Fruit fly (Drosophila melanogaster): Measurements from ENCODE around the gene ABCB7.

ABCB7 gene

DNA sequence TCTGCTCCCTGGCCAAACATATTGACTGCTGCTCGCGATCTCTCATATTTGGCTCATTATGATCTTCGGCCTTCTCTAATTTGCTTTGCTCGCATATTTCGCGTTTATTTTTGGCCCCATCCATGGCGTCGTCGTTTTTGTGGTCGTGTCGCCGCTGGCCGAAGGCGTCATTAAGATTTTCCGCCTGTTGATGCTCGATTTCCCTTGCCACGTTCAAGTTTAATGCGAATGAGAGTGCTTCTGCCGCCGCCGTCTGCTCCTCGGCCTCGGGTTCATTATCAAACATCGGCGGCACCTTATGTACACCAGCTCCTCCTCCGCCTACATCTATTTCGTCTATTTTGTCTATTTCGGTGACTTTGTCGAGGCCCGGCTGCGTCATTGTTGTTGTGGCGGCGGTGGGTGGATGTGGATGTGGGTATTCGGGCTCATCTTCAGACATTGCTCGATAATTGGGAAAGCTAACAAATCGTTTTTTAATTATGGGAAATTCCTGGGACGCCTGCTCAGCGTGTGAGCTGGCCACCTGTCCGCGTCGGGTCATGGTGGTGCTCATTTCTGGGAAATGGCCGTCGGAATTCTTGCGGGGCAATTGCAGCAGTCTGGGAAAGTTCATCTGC lies 3.6 kb upstream of the ABCB7 start:
- TF ChIP-seq CrebA (GFP tag; optimal IDR thresholded peaks at IDR 0.05; ENCODE audit: borderline replicate concordance) (no peak), dl (GFP tag; optimal IDR thresholded peaks at IDR 0.05; ENCODE audit: insufficient read depth in 1 of 2, partially characterized antibody in 2 of 2) (no peak), Sp1 (GFP tag; optimal IDR thresholded peaks at IDR 0.05) (no peak), woc (GFP tag; optimal IDR thresholded peaks at IDR 0.05) (no peak), Dif (GFP tag; optimal IDR thresholded peaks at IDR 0.05; ENCODE audit: partially characterized antibody) (no peak)

DNA sequence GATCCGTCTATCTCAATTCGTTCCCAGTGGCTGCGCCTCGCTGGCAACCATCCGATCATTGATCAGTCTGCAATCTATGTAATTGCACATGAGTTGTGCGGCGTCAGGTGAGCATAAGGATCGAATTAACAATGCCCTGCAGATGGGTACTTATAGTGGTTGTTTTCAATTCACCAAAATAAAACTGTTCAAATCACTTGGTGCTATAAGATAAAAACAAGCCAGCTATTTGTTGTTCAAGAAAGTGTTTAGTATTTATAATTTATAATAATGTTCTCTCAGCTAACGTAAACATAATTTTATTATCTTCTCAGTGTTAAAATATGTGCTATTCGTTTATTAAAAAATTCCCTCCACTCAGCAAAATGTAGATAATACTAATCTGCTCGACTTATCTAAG lies 2.5 kb upstream of the ABCB7 start, which contains the start of gene CG12105:
CG12105 (minus strand) TSS at position 101 of the 400 bp plus-strand sequence.
- TF ChIP-seq rgr (GFP tag; optimal IDR thresholded peaks at IDR 0.05) (no peak), Dfd (GFP tag; optimal IDR thresholded peaks at IDR 0.05) (no peak), N (GFP tag; optimal IDR thresholded peaks at IDR 0.05) (no peak), fru (GFP tag; optimal IDR thresholded peaks at IDR 0.05) (no peak), psq (GFP tag; optimal IDR thresholded peaks at IDR 0.05) (no peak), usp (GFP tag; optimal IDR thresholded peaks at IDR 0.05) (no peak), Vsx2 (GFP tag; optimal IDR thresholded peaks at IDR 0.05; ENCODE audit: partially characterized antibody) (no peak)

DNA sequence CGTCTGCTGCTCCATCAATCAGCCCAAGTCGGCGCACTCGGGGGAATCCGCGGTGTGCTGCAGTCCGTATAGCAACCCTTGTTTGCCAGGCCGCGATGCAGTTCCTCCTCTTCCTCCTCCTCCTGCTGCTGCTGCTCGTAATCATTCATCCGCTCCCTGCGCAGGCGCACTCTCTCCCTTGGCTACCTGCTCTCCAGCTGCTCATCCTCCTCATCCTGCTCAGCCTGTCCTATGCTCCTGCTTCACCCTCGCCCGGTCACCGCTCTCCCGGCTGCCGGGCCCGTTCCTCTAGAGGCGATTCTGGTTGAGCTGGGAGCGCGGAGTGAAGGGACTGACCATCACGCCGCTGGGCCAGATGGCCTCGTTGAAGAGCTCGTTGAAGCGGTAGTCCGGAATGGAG lies 8.7 kb downstream of the ABCB7 start:
- TF ChIP-seq tai (GFP tag; optimal IDR thresholded peaks at IDR 0.05) (no peak), woc (GFP tag; optimal IDR thresholded peaks at IDR 0.05) (no peak), Vsx2 (GFP tag; optimal IDR thresholded peaks at IDR 0.05; ENCODE audit: partially characterized antibody) (peak; percentile 15)

DNA sequence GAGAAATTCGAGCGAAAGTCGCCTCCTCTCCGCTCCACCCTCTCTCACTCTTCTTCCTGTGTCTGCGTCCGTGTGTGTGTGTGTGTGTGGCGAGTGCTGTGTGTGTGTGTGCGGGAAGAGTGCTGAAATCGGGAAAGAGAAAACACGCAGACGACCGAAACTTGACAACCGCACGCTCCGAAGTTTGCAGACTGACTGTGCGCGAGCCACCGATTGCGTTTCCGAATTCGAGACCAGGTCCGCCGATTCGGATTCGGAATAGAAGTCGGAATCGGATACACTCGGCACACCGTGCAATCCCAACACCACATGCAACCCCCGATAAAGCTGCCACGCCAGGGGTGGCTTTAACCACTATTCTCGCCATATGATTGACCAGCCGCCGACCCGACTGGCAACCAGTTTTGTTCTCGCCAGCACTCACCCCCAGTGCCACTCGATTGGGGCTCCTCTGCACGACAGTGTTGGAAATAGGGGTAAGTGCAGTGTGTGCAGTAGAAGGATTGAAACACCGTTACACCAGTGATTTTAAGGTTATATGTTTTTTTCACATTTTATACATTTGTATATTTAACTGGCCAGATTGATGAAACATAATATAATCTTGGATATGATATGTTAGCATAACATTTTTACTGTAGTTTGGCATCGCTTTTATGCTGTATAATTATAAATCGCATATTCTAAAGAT lies 10.1 kb downstream of the ABCB7 start, which contains the start of gene CG13928:
CG13928 (minus strand) TSS at position 202 of the 691 bp plus-strand sequence.
- TF ChIP-seq Vsx2 (GFP tag; optimal IDR thresholded peaks at IDR 0.05; ENCODE audit: partially characterized antibody) (peak; percentile 58), OdsH (GFP tag; optimal IDR thresholded peaks at IDR 0.05) (no peak), Rel (GFP tag; optimal IDR thresholded peaks at IDR 0.05) (no peak), Rel (tag; optimal IDR thresholded peaks at IDR 0.05) (no peak), Dif (GFP tag; optimal IDR thresholded peaks at IDR 0.05; ENCODE audit: partially characterized antibody) (peak; percentile 16)

DNA sequence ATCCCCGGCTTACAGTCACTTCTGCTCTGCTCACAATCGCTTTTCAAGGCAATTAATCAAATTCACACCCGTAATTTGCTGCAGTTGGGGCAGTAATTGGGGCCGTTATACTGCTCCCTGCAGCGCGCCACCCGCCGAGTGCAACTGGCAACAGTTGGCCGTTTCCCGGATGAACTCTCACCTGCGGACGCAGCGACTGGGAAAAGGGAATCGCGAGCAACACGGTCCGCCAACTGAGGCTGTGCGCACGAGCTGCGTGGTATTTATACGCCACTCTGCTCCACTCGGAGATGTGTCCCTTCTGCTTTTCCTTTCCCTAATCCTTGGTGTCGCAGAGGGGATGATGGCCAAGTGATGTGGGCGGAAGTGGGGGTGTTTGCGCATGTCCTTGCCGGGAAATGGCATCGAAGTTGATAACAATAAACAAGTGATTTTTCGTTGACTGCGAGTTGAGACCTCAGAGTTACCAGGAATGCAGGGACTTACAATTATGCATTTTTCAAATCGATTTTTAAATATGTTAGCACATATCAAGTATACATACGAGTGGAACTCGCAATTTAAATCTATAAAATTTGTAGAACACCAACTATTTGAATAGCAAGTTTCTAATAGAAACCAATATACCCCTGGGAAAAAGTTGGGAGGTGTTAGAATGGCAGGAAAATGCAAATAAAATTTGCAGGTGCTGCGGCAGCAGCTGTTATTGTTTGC lies 11.0 kb downstream of the ABCB7 start, which contains the start of gene GC:
GC (minus strand) TSS at position 238 of the 714 bp plus-strand sequence.
- no peak for TF ChIP-seq Abd-B (GFP tag; optimal IDR thresholded peaks at IDR 0.05)
- TF ChIP-seq Jra (GFP tag; optimal IDR thresholded peaks at IDR 0.05) = no peak
- peak; percentile 9 for TF ChIP-seq rgr (GFP tag; optimal IDR thresholded peaks at IDR 0.05)
- peak; percentile 6 for TF ChIP-seq OdsH (GFP tag; optimal IDR thresholded peaks at IDR 0.05)
- TF ChIP-seq Vsx2 (GFP tag; optimal IDR thresholded peaks at IDR 0.05; ENCODE audit: partially characterized antibody) = peak; percentile 41
- TF ChIP-seq HLH106 (tag; optimal IDR thresholded peaks at IDR 0.05) = no peak
- peak; percentile 43 for TF ChIP-seq ey (GFP tag; optimal IDR thresholded peaks at IDR 0.05)
- TF ChIP-seq Dif (GFP tag; optimal IDR thresholded peaks at IDR 0.05; ENCODE audit: partially characterized antibody) = peak; percentile 29
- TF ChIP-seq br (GFP tag; optimal IDR thresholded peaks at IDR 0.05) = no peak
- no peak for TF ChIP-seq lola (GFP tag; optimal IDR thresholded peaks at IDR 0.05)
- peak in 1 of 2 experiments; percentile 17 for TF ChIP-seq foxo (GFP tag; optimal IDR thresholded peaks at IDR 0.05)

DNA sequence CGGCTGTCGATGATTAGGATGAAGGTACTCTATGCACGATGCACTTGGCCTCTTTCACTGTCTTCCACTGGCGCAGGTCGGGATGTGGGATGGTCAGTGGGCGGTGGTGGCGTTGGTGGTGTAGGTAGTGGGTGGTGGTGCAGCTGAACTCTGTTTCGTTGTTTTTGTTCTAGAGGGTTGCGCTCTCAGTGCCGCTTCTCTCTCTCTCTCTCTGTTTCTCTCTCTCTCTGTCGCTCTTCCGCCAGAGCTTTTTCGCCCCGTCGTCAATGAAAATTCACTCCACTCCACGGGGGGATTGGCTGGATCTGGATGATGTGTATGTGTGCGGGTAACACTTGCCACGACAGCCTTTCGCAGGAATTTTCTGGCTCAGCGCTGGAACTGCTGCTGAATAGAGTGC lies 18.7 kb downstream of the ABCB7 start:
- no peak for TF ChIP-seq fru (GFP tag; optimal IDR thresholded peaks at IDR 0.05)
- TF ChIP-seq Abd-B (GFP tag; optimal IDR thresholded peaks at IDR 0.05) = no peak
- TF ChIP-seq Dif (GFP tag; optimal IDR thresholded peaks at IDR 0.05; ENCODE audit: partially characterized antibody) = no peak
- no peak for TF ChIP-seq Sp1 (GFP tag; optimal IDR thresholded peaks at IDR 0.05)
- TF ChIP-seq CrebA (GFP tag; optimal IDR thresholded peaks at IDR 0.05; ENCODE audit: borderline replicate concordance) = no peak
- TF ChIP-seq tai (GFP tag; optimal IDR thresholded peaks at IDR 0.05) = no peak
- TF ChIP-seq Jra (GFP tag; optimal IDR thresholded peaks at IDR 0.05) = no peak
- TF ChIP-seq Dfd (GFP tag; optimal IDR thresholded peaks at IDR 0.05) = no peak
- TF ChIP-seq Hr78 (GFP tag; optimal IDR thresholded peaks at IDR 0.05) = no peak
- TF ChIP-seq Mio (GFP tag; optimal IDR thresholded peaks at IDR 0.05) = no peak
- no peak for TF ChIP-seq psq (GFP tag; optimal IDR thresholded peaks at IDR 0.05)
- no peak for TF ChIP-seq HLH106 (tag; optimal IDR thresholded peaks at IDR 0.05)
- no peak for TF ChIP-seq rgr (GFP tag; optimal IDR thresholded peaks at IDR 0.05)
- no peak for TF ChIP-seq OdsH (GFP tag; optimal IDR thresholded peaks at IDR 0.05)
- no peak for TF ChIP-seq dsf (GFP tag; optimal IDR thresholded peaks at IDR 0.05; ENCODE audit: borderline replicate concordance)

Data from whole organism, wandering third instar larva.